Fruit fly (Drosophila melanogaster): Measurements from ENCODE around the gene alpha-Man-Ib.

- no peak for TF ChIP-seq rn (GFP tag; IDR thresholded peaks at IDR 0.05)
- peak; percentile 79 for TF ChIP-seq EcR (GFP tag; optimal IDR thresholded peaks at IDR 0.05)
- TF ChIP-seq CG8159 (tag; optimal IDR thresholded peaks at IDR 0.05) = peak; percentile 30
- TF ChIP-seq CG8301 (tag; optimal IDR thresholded peaks at IDR 0.05) = peak; percentile 37
- TF ChIP-seq Snoo (tag; optimal IDR thresholded peaks at IDR 0.05) = peak; percentile 27
- no peak for TF ChIP-seq CG10348 (GFP tag; IDR thresholded peaks at IDR 0.05)
- no peak for TF ChIP-seq CG34367 (tag; optimal IDR thresholded peaks at IDR 0.05)
- TF ChIP-seq Pif1A (GFP tag; optimal IDR thresholded peaks at IDR 0.05) = peak; percentile 52
- TF ChIP-seq fd96Ca (GFP tag; IDR thresholded peaks at IDR 0.05) = no peak
- peak; percentile 61 for TF ChIP-seq CG14655 (GFP tag; optimal IDR thresholded peaks at IDR 0.05)
- peak; percentile 40 for TF ChIP-seq CG17806 (tag; optimal IDR thresholded peaks at IDR 0.05)
- TF ChIP-seq Ets98B (GFP tag; IDR thresholded peaks at IDR 0.05) = no peak
- peak; percentile 29 for TF ChIP-seq CG15710 (tag; optimal IDR thresholded peaks at IDR 0.05)
These were observed 47.9 kb downstream of the alpha-Man-Ib start for dm6 chr3R:29064682-29065100.

All from whole organism, pupa.